Worm (Caenorhabditis elegans) whole organism, L3 larva: ENCODE data around the gene rnh-1.0.

Experiments used
- aly-2 ChIP-seq: fragments of 150-350 bp; optimal IDR thresholded peaks from 2 replicates; lab custom pipeline; 2014; ENCODE audit warnings: missing biosample characterization, missing genetic modification characterization
- ceh-16 ChIP-seq: sonication (generic microtip); optimal IDR thresholded peaks from 2 replicates; lab custom pipeline; 2017; ENCODE audit warnings: missing biosample characterization, missing genetic modification characterization
- fos-1 ChIP-seq: fragments of 150-350 bp; optimal IDR thresholded peaks from 2 replicates; lab custom pipeline; 2014; ENCODE audit warnings: missing biosample characterization, missing genetic modification characterization
- lin-15B ChIP-seq: fragments of 150-350 bp; optimal IDR thresholded peaks from 2 replicates; lab custom pipeline; 2014; ENCODE audit warnings: missing biosample characterization, missing genetic modification characterization
- lin-39 ChIP-seq: fragments of 150-350 bp; optimal IDR thresholded peaks from 2 replicates; lab custom pipeline; 2018; ENCODE audit warnings: missing biosample characterization, missing genetic modification reagents, missing genetic modification characterization
- nhr-237 ChIP-seq: fragments of 150-350 bp; optimal IDR thresholded peaks from 2 replicates; lab custom pipeline; 2014; ENCODE audit warnings: missing biosample characterization, missing genetic modification characterization
- nhr-77 ChIP-seq: fragments of 150-350 bp; optimal IDR thresholded peaks from 2 replicates; lab custom pipeline; 2014; ENCODE audit warnings: missing biosample characterization, missing genetic modification characterization
- snpc-4 ChIP-seq: fragments of 150-350 bp; optimal IDR thresholded peaks from 2 replicates; lab custom pipeline; 2014; ENCODE audit warnings: missing biosample characterization, missing genetic modification characterization

- TF ChIP-seq snpc-4 (no peak), nhr-237 (no peak), lin-39 (no peak), lin-15B (tag; lab: Kevin White, UChicago) (no peak), nhr-77 (tag; lab: Kevin White, UChicago) (no peak), ceh-16 (no peak), aly-2 (tag; lab: Kevin White, UChicago) (no peak), fos-1 (tag; lab: Kevin White, UChicago) (no peak)
Measured at ce11 chrII:5018578-5018977, 23.5 kb downstream of the rnh-1.0 start.
